Fruit fly (Drosophila melanogaster) whole organism, embryonic: ENCODE data around the gene Ir94a.

ENCODE experiments used
- Atf-2 ChIP-seq: fragments of 200-800 bp; sonication (Bioruptor generic); optimal IDR thresholded peaks from 2 replicates; lab custom pipeline; 2016; ENCODE audit warnings: missing biosample characterization, missing genetic modification characterization
- Nf-YC ChIP-seq: fragments of 200-800 bp; optimal IDR thresholded peaks from 3 replicates; lab custom pipeline; 2019; ENCODE audit warnings: missing biosample characterization, mild to moderate bottlenecking, missing genetic modification characterization, moderate library complexity
- lbe ChIP-seq: fragments of 200-800 bp; sonication (Bioruptor generic); optimal IDR thresholded peaks from 2 replicates; lab custom pipeline; 2016; ENCODE audit warnings: missing biosample characterization, mild to moderate bottlenecking, missing genetic modification characterization
- zfh1 ChIP-seq: fragments of 200-800 bp; sonication (Bioruptor generic); IDR thresholded peaks from 3 replicates; pipeline ENCODE4 v1.3.6; 2022; ENCODE audit warnings: missing biosample characterization, missing genetic modification characterization

- no peak for TF ChIP-seq Nf-YC (tag; lab: Kevin White, UChicago)
- no peak for TF ChIP-seq lbe (GFP tag; lab: Kevin White, UChicago)
- no peak for TF ChIP-seq Atf-2 (GFP tag; lab: Kevin White, UChicago)
- TF ChIP-seq zfh1 (GFP tag; lab: Robert Waterston, UW), result no peak
Measured at dm6 chr3R:22096893-22097292, 16.3 kb upstream of the Ir94a start.
